Worm (Caenorhabditis elegans) whole organism, early embryonic: ENCODE data around the gene C14B9.8.

Source experiments
- B0310.2 ChIP-seq: sonication (generic microtip); optimal IDR thresholded peaks from 2 replicates; lab custom pipeline; 2016; ENCODE audit warnings: mild to moderate bottlenecking, missing genetic modification characterization, missing compliant biosample characterization
- ama-1 ChIP-seq: fragments of 150-350 bp; optimal IDR thresholded peaks from 2 replicates; lab custom pipeline; 2014
- ceh-13 ChIP-seq: fragments of 200-800 bp; sonication (Bioruptor generic); optimal IDR thresholded peaks from 2 replicates; lab custom pipeline; 2018; ENCODE audit warnings: mild to moderate bottlenecking, missing genetic modification characterization, missing compliant biosample characterization
- pes-1 ChIP-seq: fragments of 200-800 bp; sonication (Bioruptor generic); IDR thresholded peaks from 2 replicates; pipeline ENCODE4 v1.3.6; 2022; ENCODE audit warnings: missing genetic modification reagents, missing genetic modification characterization, missing compliant biosample characterization
- sea-1 ChIP-seq: fragments of 200-800 bp; sonication (Bioruptor generic); conservative IDR thresholded peaks from 2 replicates; pipeline ENCODE4 v1.3.6; 2022; ENCODE audit warnings: missing genetic modification characterization, missing compliant biosample characterization
- tbx-11 ChIP-seq: fragments of 200-800 bp; sonication (Bioruptor generic); IDR thresholded peaks from 2 replicates; pipeline ENCODE4 v1.3.6; 2022; ENCODE audit warnings: missing genetic modification characterization, missing compliant biosample characterization
- tra-4 ChIP-seq: sonication (generic microtip); optimal IDR thresholded peaks from 2 replicates; lab custom pipeline; 2017; ENCODE audit warnings: missing genetic modification characterization, missing compliant biosample characterization

ce11 chrIII:8163788-8164423, 19.5 kb upstream of the C14B9.8 start, which contains the start of gene prp-8:
- no peak for TF ChIP-seq ama-1
- TF ChIP-seq sea-1 (GFP tag; lab: Robert Waterston, UW), result no peak
- TF ChIP-seq ceh-13, result no peak
- TF ChIP-seq tra-4 (tag; lab: Kevin White, UChicago), result no peak
- TF ChIP-seq B0310.2 (tag; lab: Kevin White, UChicago), result no peak
- TF ChIP-seq pes-1 (GFP tag; lab: Robert Waterston, UW), result no peak
- no peak for TF ChIP-seq tbx-11 (GFP tag; lab: Robert Waterston, UW)
